Fruit fly (Drosophila melanogaster) S2 (cell line): ENCODE data around the gene CG5521.

Experiments used
- CG8478 ChIP-seq: fragments of >200 bp; optimal IDR thresholded peaks from 2 replicates; lab custom pipeline; 2018
- CTCF ChIP-seq, 2 experiments: fragments of >200 bp; optimal IDR thresholded peaks; 2 replicates each; lab custom pipeline; 2018

dm6 chr3R:26960496-26960895 lies 6.2 kb upstream of the CG5521 start:
- TF ChIP-seq CTCF (optimal IDR thresholded peaks at IDR 0.05; lab: Kevin White, UChicago), result no peak
- no peak for TF ChIP-seq CG8478 (lab: Kevin White, UChicago)
